Worm (Caenorhabditis elegans) whole organism, L4 larva: ENCODE results near the gene catp-6.

ENCODE experiments used
- aly-2 ChIP-seq: sonication (generic microtip); optimal IDR thresholded peaks from 2 replicates; lab custom pipeline; 2018; ENCODE audit warnings: missing biosample characterization, missing genetic modification characterization
- egl-27 ChIP-seq: sonication (generic microtip); optimal IDR thresholded peaks from 3 replicates; lab custom pipeline; 2017; ENCODE audit warnings: missing biosample characterization, missing genetic modification reagents, missing genetic modification characterization
- lin-13 ChIP-seq: fragments of 150-350 bp; optimal IDR thresholded peaks from 2 replicates; lab custom pipeline; 2014; ENCODE audit warnings: missing biosample characterization, missing genetic modification reagents, missing genetic modification characterization
- lsy-2 ChIP-seq, 2 experiments: fragments of 150-350 bp in 1 of 2; sonication (generic microtip) in 1 of 2; optimal IDR thresholded peaks; 2 replicates each; lab custom pipeline; 2014 to 2017; ENCODE audit warnings: missing biosample characterization in 2 of 2, missing genetic modification characterization in 2 of 2
- mep-1 ChIP-seq: fragments of 150-350 bp; sonication (generic microtip); optimal IDR thresholded peaks from 3 replicates; lab custom pipeline; 2014; ENCODE audit warnings: missing biosample characterization, missing genetic modification characterization
- nhr-10 ChIP-seq: fragments of 150-350 bp; optimal IDR thresholded peaks from 2 replicates; lab custom pipeline; 2014; ENCODE audit warnings: missing biosample characterization, missing genetic modification characterization
- nhr-76 ChIP-seq: fragments of 150-350 bp; optimal IDR thresholded peaks from 2 replicates; lab custom pipeline; 2014; ENCODE audit warnings: missing biosample characterization, missing genetic modification characterization
- unc-39 ChIP-seq: sonication (generic microtip); optimal IDR thresholded peaks from 2 replicates; lab custom pipeline; 2017; ENCODE audit warnings: missing biosample characterization, missing genetic modification characterization

DNA sequence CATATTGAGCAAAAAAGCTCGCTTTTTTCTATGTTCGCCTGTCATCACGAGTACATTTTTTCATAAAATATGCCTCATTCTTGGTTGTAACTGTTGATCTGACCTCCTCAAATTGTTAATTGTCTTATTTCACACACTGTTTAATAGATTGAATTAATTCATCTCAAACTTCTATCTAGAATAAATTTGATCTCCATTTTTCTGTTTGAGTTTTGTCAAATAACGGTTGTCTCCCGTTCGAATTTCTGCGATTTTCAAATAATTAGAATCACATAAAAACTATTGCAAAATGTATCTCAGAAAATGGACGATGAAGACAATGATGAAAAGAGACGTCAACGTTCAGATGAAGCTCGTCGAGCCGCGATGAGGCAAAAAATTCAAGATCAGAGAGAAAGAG is 37.5 kb upstream of the catp-6 start, which contains the start of gene K07F5.14:
- no peak for TF ChIP-seq egl-27 (tag; lab: Kevin White, UChicago)
- no peak for TF ChIP-seq nhr-10 (tag; lab: Kevin White, UChicago)
- no peak for TF ChIP-seq nhr-76 (tag; lab: Kevin White, UChicago)
- TF ChIP-seq unc-39 = no peak
- TF ChIP-seq aly-2 = no peak
- no peak for TF ChIP-seq lsy-2 (tag; optimal IDR thresholded peaks at IDR 0.05; lab: Kevin White, UChicago)
- no peak for TF ChIP-seq lin-13 (GFP tag; lab: Kevin White, UChicago)
- TF ChIP-seq mep-1 (tag; lab: Kevin White, UChicago) = no peak
